Fruit fly (Drosophila melanogaster) whole organism, embryonic: ENCODE measurements around the gene CG34462.

Experiments
- BtbVII ChIP-seq: fragments of 200-800 bp; sonication (Bioruptor generic); optimal IDR thresholded peaks from 3 replicates; lab custom pipeline; 2017; ENCODE audit warnings: missing biosample characterization, mild to moderate bottlenecking, missing genetic modification characterization
- CG10462 ChIP-seq: fragments of 200-800 bp; sonication (Bioruptor generic); optimal IDR thresholded peaks from 2 replicates; lab custom pipeline; 2016; ENCODE audit warnings: missing biosample characterization, missing genetic modification characterization
- CG11560 ChIP-seq: fragments of 200-800 bp; sonication (Bioruptor generic); IDR thresholded peaks from 3 replicates; pipeline ENCODE4 v1.3.6; 2022; ENCODE audit warnings: missing biosample characterization, missing genetic modification characterization
- CG12219 ChIP-seq: fragments of 200-800 bp; sonication (Bioruptor generic); optimal IDR thresholded peaks from 3 replicates; lab custom pipeline; 2018; ENCODE audit warnings: missing biosample characterization, mild to moderate bottlenecking, missing genetic modification characterization
- CG1233 ChIP-seq: fragments of 200-800 bp; sonication (Bioruptor generic); optimal IDR thresholded peaks from 4 replicates; lab custom pipeline; 2018; ENCODE audit warnings: missing biosample characterization, mild to moderate bottlenecking, missing genetic modification characterization
- CG13624 ChIP-seq: fragments of 200-800 bp; sonication (Bioruptor generic); optimal IDR thresholded peaks from 2 replicates; lab custom pipeline; 2016; ENCODE audit warnings: missing biosample characterization, missing genetic modification characterization
- CG14965 ChIP-seq: fragments of 200-800 bp; sonication (Bioruptor generic); optimal IDR thresholded peaks from 2 replicates; lab custom pipeline; 2016; ENCODE audit warnings: missing biosample characterization, missing genetic modification characterization, borderline replicate concordance
- CG18764 ChIP-seq: fragments of 200-800 bp; sonication (Bioruptor generic); optimal IDR thresholded peaks from 3 replicates; lab custom pipeline; 2016; ENCODE audit warnings: missing biosample characterization, missing genetic modification characterization
- CG3847 ChIP-seq: fragments of 200-800 bp; sonication (Bioruptor generic); IDR thresholded peaks from 2 replicates; pipeline ENCODE4 v1.3.6; 2022; ENCODE audit warnings: missing biosample characterization, missing genetic modification characterization
- CG4404 ChIP-seq: fragments of 200-800 bp; sonication (Bioruptor generic); IDR thresholded peaks from 2 replicates; pipeline ENCODE4 v1.3.6; 2022; ENCODE audit warnings: missing biosample characterization, missing genetic modification characterization
- CG5180 ChIP-seq: fragments of 200-800 bp; sonication (Bioruptor generic); optimal IDR thresholded peaks from 3 replicates; lab custom pipeline; 2017; ENCODE audit warnings: missing biosample characterization, missing genetic modification characterization, mild to moderate bottlenecking, moderate library complexity, missing genetic modification reagents
- CG6272 ChIP-seq: fragments of 200-800 bp; sonication (Bioruptor generic); IDR thresholded peaks from 2 replicates; pipeline ENCODE4 v1.3.6; 2022; ENCODE audit warnings: missing biosample characterization, missing genetic modification characterization
- CG6683 ChIP-seq: fragments of 200-800 bp; sonication (Bioruptor generic); optimal IDR thresholded peaks from 2 replicates; lab custom pipeline; 2017; ENCODE audit warnings: missing biosample characterization, mild to moderate bottlenecking, missing genetic modification characterization, missing genetic modification reagents
- CG7357 ChIP-seq: fragments of 200-800 bp; sonication (Bioruptor generic); IDR thresholded peaks from 3 replicates; pipeline ENCODE4 v1.3.6; 2022; ENCODE audit warnings: missing biosample characterization, missing genetic modification characterization
- CG7745 ChIP-seq: fragments of 200-800 bp; sonication (Bioruptor generic); optimal IDR thresholded peaks from 2 replicates; lab custom pipeline; 2018; ENCODE audit warnings: missing biosample characterization, mild to moderate bottlenecking, missing genetic modification characterization, moderate library complexity
- CG7786 ChIP-seq: fragments of 200-800 bp; sonication (Bioruptor generic); optimal IDR thresholded peaks from 2 replicates; lab custom pipeline; 2016; ENCODE audit warnings: missing biosample characterization, missing genetic modification characterization
- CG7963 ChIP-seq: fragments of 200-800 bp; sonication (Bioruptor generic); IDR thresholded peaks from 3 replicates; pipeline ENCODE4 v1.3.6; 2022; ENCODE audit warnings: missing biosample characterization, missing genetic modification characterization; ENCODE audit not compliant: partially characterized antibody
- CG8388 ChIP-seq: fragments of 200-800 bp; sonication (Bioruptor generic); optimal IDR thresholded peaks from 2 replicates; lab custom pipeline; 2019; ENCODE audit warnings: missing biosample characterization, mild to moderate bottlenecking, missing genetic modification characterization, moderate library complexity
- CG8924 ChIP-seq: fragments of 200-800 bp; optimal IDR thresholded peaks from 3 replicates; lab custom pipeline; 2019; ENCODE audit warnings: missing biosample characterization, mild to moderate bottlenecking, missing genetic modification characterization, moderate library complexity
- CTCF ChIP-seq: fragments of 200-800 bp; sonication (Bioruptor generic); optimal IDR thresholded peaks from 2 replicates; lab custom pipeline; 2017; ENCODE audit warnings: missing biosample characterization, mild to moderate bottlenecking, missing genetic modification characterization, moderate library complexity
- D ChIP-seq, 2 experiments: fragments of 200-800 bp in 1 of 2; fragments of >200 bp in 1 of 2; sonication (Bioruptor generic) in 1 of 2; optimal IDR thresholded peaks; 2 replicates in 1 of 2; 3 replicates in 1 of 2; lab custom pipeline; 2017; ENCODE audit warnings: mild to moderate bottlenecking in 1 of 2, missing biosample characterization in 1 of 2, missing genetic modification characterization in 1 of 2, missing genetic modification reagents in 1 of 2
- GATAe ChIP-seq: fragments of 200-800 bp; sonication (Bioruptor generic); conservative IDR thresholded peaks from 2 replicates; pipeline ENCODE4 v1.3.6; 2022; ENCODE audit warnings: missing biosample characterization, missing genetic modification characterization
- Hsf ChIP-seq: fragments of 200-800 bp; sonication (Bioruptor generic); optimal IDR thresholded peaks from 3 replicates; lab custom pipeline; 2016; ENCODE audit warnings: missing biosample characterization, missing genetic modification characterization
- MTF-1 ChIP-seq: fragments of 200-800 bp; sonication (Bioruptor generic); optimal IDR thresholded peaks from 2 replicates; lab custom pipeline; 2018; ENCODE audit warnings: missing biosample characterization, mild to moderate bottlenecking, missing genetic modification characterization, borderline replicate concordance
- NFAT ChIP-seq: fragments of 200-800 bp; sonication (Bioruptor generic); IDR thresholded peaks from 2 replicates; pipeline ENCODE4 v1.3.6; 2022; ENCODE audit warnings: missing biosample characterization, missing genetic modification characterization
- Six4 ChIP-seq: fragments of 200-800 bp; sonication (Bioruptor generic); optimal IDR thresholded peaks from 2 replicates; lab custom pipeline; 2016; ENCODE audit warnings: missing biosample characterization, missing genetic modification characterization
- Sox100B ChIP-seq: fragments of 200-800 bp; sonication (Bioruptor generic); optimal IDR thresholded peaks from 3 replicates; lab custom pipeline; 2018; ENCODE audit warnings: missing biosample characterization, mild to moderate bottlenecking, missing genetic modification characterization
- Sox102F ChIP-seq: fragments of 200-800 bp; sonication (Bioruptor generic); optimal IDR thresholded peaks from 2 replicates; lab custom pipeline; 2018; ENCODE audit warnings: missing biosample characterization, mild to moderate bottlenecking, missing genetic modification characterization, moderate library complexity
- Usf ChIP-seq: fragments of 200-800 bp; sonication (Bioruptor generic); optimal IDR thresholded peaks from 2 replicates; lab custom pipeline; 2017; ENCODE audit warnings: missing genotype, missing biosample characterization, missing genetic modification characterization
- chm ChIP-seq: fragments of 200-800 bp; sonication (Bioruptor generic); IDR thresholded peaks from 2 replicates; pipeline ENCODE4 v1.3.6; 2022; ENCODE audit warnings: missing biosample characterization, missing genetic modification characterization
- chn ChIP-seq: fragments of 200-800 bp; sonication (Bioruptor generic); optimal IDR thresholded peaks from 2 replicates; lab custom pipeline; 2016; ENCODE audit warnings: missing biosample characterization, missing genetic modification characterization
- crc ChIP-seq: fragments of 200-800 bp; sonication (Bioruptor generic); optimal IDR thresholded peaks from 2 replicates; lab custom pipeline; 2016; ENCODE audit warnings: missing biosample characterization, missing genetic modification characterization
- crp ChIP-seq, 2 experiments: fragments of 200-800 bp; sonication (Bioruptor generic); optimal IDR thresholded peaks; 2 replicates in 1 of 2; 3 replicates in 1 of 2; lab custom pipeline; 2017; ENCODE audit warnings: missing biosample characterization in 2 of 2, missing genetic modification characterization in 2 of 2, mild to moderate bottlenecking in 1 of 2, moderate library complexity in 1 of 2
- exex ChIP-seq: fragments of 200-800 bp; sonication (Bioruptor generic); optimal IDR thresholded peaks from 4 replicates; lab custom pipeline; 2018; ENCODE audit warnings: missing biosample characterization, mild to moderate bottlenecking, missing genetic modification characterization, moderate library complexity
- eyg ChIP-seq: fragments of 200-800 bp; sonication (Bioruptor generic); optimal IDR thresholded peaks from 3 replicates; lab custom pipeline; 2016; ENCODE audit warnings: missing biosample characterization, missing genetic modification characterization
- fu2 ChIP-seq: fragments of 200-800 bp; sonication (Bioruptor generic); optimal IDR thresholded peaks from 2 replicates; lab custom pipeline; 2016; ENCODE audit warnings: missing biosample characterization, missing genetic modification characterization
- ham ChIP-seq: fragments of 200-800 bp; sonication (Bioruptor generic); IDR thresholded peaks from 2 replicates; pipeline ENCODE4 v1.3.6; 2022; ENCODE audit warnings: missing biosample characterization, missing genetic modification characterization
- lilli ChIP-seq: fragments of 200-800 bp; sonication (Bioruptor generic); optimal IDR thresholded peaks from 3 replicates; lab custom pipeline; 2016; ENCODE audit warnings: missing biosample characterization, missing genetic modification characterization
- luna ChIP-seq: fragments of 200-800 bp; sonication (Bioruptor generic); optimal IDR thresholded peaks from 2 replicates; lab custom pipeline; 2016; ENCODE audit warnings: missing biosample characterization, missing genetic modification characterization
- p53 ChIP-seq: fragments of 200-800 bp; sonication (Bioruptor generic); optimal IDR thresholded peaks from 2 replicates; lab custom pipeline; 2016; ENCODE audit warnings: missing biosample characterization, missing genetic modification characterization
- pfk ChIP-seq: fragments of 200-800 bp; sonication (Bioruptor generic); optimal IDR thresholded peaks from 2 replicates; lab custom pipeline; 2018; ENCODE audit warnings: missing biosample characterization, mild to moderate bottlenecking, missing genetic modification characterization, moderate library complexity
- pnt ChIP-seq: fragments of 200-800 bp; sonication (Bioruptor generic); optimal IDR thresholded peaks from 3 replicates; lab custom pipeline; 2016; ENCODE audit warnings: missing biosample characterization, missing genetic modification characterization
- pros ChIP-seq: fragments of 200-800 bp; sonication (Bioruptor generic); optimal IDR thresholded peaks from 3 replicates; lab custom pipeline; 2019; ENCODE audit warnings: missing biosample characterization, mild to moderate bottlenecking, missing genetic modification characterization, moderate library complexity
- salm ChIP-seq: fragments of 200-800 bp; sonication (Bioruptor generic); optimal IDR thresholded peaks from 2 replicates; lab custom pipeline; 2018; ENCODE audit warnings: missing biosample characterization, mild to moderate bottlenecking, missing genetic modification characterization
- slou ChIP-seq: fragments of 200-800 bp; sonication (Bioruptor generic); optimal IDR thresholded peaks from 3 replicates; lab custom pipeline; 2016; ENCODE audit warnings: missing biosample characterization, missing genetic modification characterization
- stc ChIP-seq: fragments of 200-800 bp; sonication (Bioruptor generic); IDR thresholded peaks from 2 replicates; pipeline ENCODE4 v1.3.6; 2022; ENCODE audit warnings: missing biosample characterization, missing genetic modification characterization
- tio ChIP-seq: fragments of 200-800 bp; sonication (Bioruptor generic); optimal IDR thresholded peaks from 2 replicates; lab custom pipeline; 2017; ENCODE audit warnings: missing biosample characterization, missing genetic modification characterization, inconsistent platforms
- tll ChIP-seq, 2 experiments: fragments of 200-800 bp in 1 of 2; fragments of >200 bp in 1 of 2; sonication (Bioruptor generic) in 1 of 2; optimal IDR thresholded peaks; 2 replicates each; lab custom pipeline; 2017 to 2019; ENCODE audit warnings: missing biosample characterization in 2 of 2, missing genetic modification characterization in 2 of 2, mild to moderate bottlenecking in 1 of 2, moderate library complexity in 1 of 2
- zen ChIP-seq: fragments of 200-800 bp; sonication (Bioruptor generic); optimal IDR thresholded peaks from 3 replicates; lab custom pipeline; 2018; ENCODE audit warnings: missing biosample characterization, mild to moderate bottlenecking, missing genetic modification characterization, moderate library complexity
- zfh2 ChIP-seq: fragments of 200-800 bp; sonication (Bioruptor generic); optimal IDR thresholded peaks from 2 replicates; lab custom pipeline; 2016; ENCODE audit warnings: missing biosample characterization, missing genetic modification characterization

CG34462 gene

dm6 chr3L:8288396-8288795, 40.0 kb upstream of the CG34462 start (continued):
- TF ChIP-seq CG7786 (GFP tag; lab: Kevin White, UChicago) (no peak), CG11560 (no peak), CG4404 (GFP tag; lab: Robert Waterston, UW) (no peak), CG14965 (GFP tag; lab: Kevin White, UChicago) (no peak), ham (GFP tag; lab: Robert Waterston, UW) (no peak), salm (tag; lab: Kevin White, UChicago) (no peak), exex (peak; percentile 42), MTF-1 (no peak), pfk (GFP tag; lab: Kevin White, UChicago) (no peak), slou (GFP tag; lab: Kevin White, UChicago) (no peak), zfh2 (no peak), chn (GFP tag; lab: Kevin White, UChicago) (no peak), CTCF (GFP tag; lab: Kevin White, UChicago) (no peak), eyg (GFP tag; lab: Kevin White, UChicago) (no peak), CG7745 (tag; lab: Kevin White, UChicago) (no peak), tio (GFP tag; lab: Kevin White, UChicago) (no peak), CG3847 (GFP tag; lab: Robert Waterston, UW) (no peak), stc (GFP tag; lab: Robert Waterston, UW) (no peak), BtbVII (GFP tag; lab: Kevin White, UChicago) (no peak), CG6683 (GFP tag; lab: Kevin White, UChicago) (no peak), Usf (no peak), tll (GFP tag; optimal IDR thresholded peaks at IDR 0.05; lab: Kevin White, UChicago) (no peak), fu2 (GFP tag; lab: Kevin White, UChicago) (no peak), CG12219 (GFP tag; lab: Kevin White, UChicago) (no peak), CG8924 (no peak), CG5180 (GFP tag; lab: Kevin White, UChicago) (no peak), crc (GFP tag; lab: Kevin White, UChicago) (no peak), CG8388 (GFP tag; lab: Kevin White, UChicago) (no peak), Sox100B (no peak), pnt (no peak), CG18764 (GFP tag; lab: Kevin White, UChicago) (no peak), chm (GFP tag; lab: Robert Waterston, UW) (no peak), GATAe (GFP tag; lab: Robert Waterston, UW) (no peak), CG1233 (GFP tag; lab: Kevin White, UChicago) (no peak), Sox102F (GFP tag; lab: Kevin White, UChicago) (peak; percentile 52)
- TF ChIP-seq, all 482 proteins: peak for 56

dm6 chr3L:8289336-8290258, 38.8 kb upstream of the CG34462 start, which contains the start of gene cert:
TSS of gene cert (minus strand) at chr3L:8289870.
- no peak for TF ChIP-seq CG7357 (GFP tag; lab: Robert Waterston, UW)
- no peak for TF ChIP-seq luna (GFP tag; lab: Kevin White, UChicago)
- peak; percentile 10 for TF ChIP-seq CG13624 (GFP tag; lab: Kevin White, UChicago)
- TF ChIP-seq D (optimal IDR thresholded peaks at IDR 0.05; lab: Kevin White, UChicago): no peak
- no peak for TF ChIP-seq D (GFP tag; optimal IDR thresholded peaks at IDR 0.05; lab: Kevin White, UChicago)
- peak; percentile 34 for TF ChIP-seq Hsf (GFP tag; lab: Kevin White, UChicago)
- no peak for TF ChIP-seq CG10462
- TF ChIP-seq CG7963 (GFP tag; lab: Robert Waterston, UW): peak; percentile 81
- TF ChIP-seq crp (GFP tag; optimal IDR thresholded peaks at IDR 0.05; lab: Kevin White, UChicago): peak in 1 of 2 experiments; percentile 75
- TF ChIP-seq NFAT (GFP tag; lab: Robert Waterston, UW): no peak
- TF ChIP-seq pros (GFP tag; lab: Kevin White, UChicago): no peak
- no peak for TF ChIP-seq Six4 (GFP tag; lab: Kevin White, UChicago)
- peak; percentile 48 for TF ChIP-seq lilli
- TF ChIP-seq p53 (GFP tag; lab: Kevin White, UChicago): peak; percentile 38
- 0 out of 2 replicates have a peak, but pooled peaks have one; percentile 5 for TF ChIP-seq CG6272 (GFP tag; lab: Robert Waterston, UW)
- TF ChIP-seq zen (tag; lab: Kevin White, UChicago): peak; percentile 29
